Worm (Caenorhabditis elegans): ENCODE measurements around the gene mnr-1.

Gene mnr-1

ce11 chrV:20662474-20662873 is 8.0 kb downstream of the mnr-1 start:
- TF ChIP-seq ceh-45 (GFP tag; IDR thresholded peaks at IDR 0.05) = no peak
- TF ChIP-seq pros-1 (tag; optimal IDR thresholded peaks at IDR 0.05) = no peak
- no peak for TF ChIP-seq ahr-1 (tag; optimal IDR thresholded peaks at IDR 0.05)

- TF ChIP-seq ttx-3 (tag; optimal IDR thresholded peaks at IDR 0.05) = no peak
- no peak for TF ChIP-seq fkh-6 (tag; optimal IDR thresholded peaks at IDR 0.05)
- no peak for TF ChIP-seq nhr-11 (tag; optimal IDR thresholded peaks at IDR 0.05)
- no peak for TF ChIP-seq pros-1 (tag; optimal IDR thresholded peaks at IDR 0.05)
- TF ChIP-seq ama-1 (optimal IDR thresholded peaks at IDR 0.05) = no peak
- no peak for TF ChIP-seq pag-3 (tag; optimal IDR thresholded peaks at IDR 0.05; ENCODE audit: borderline replicate concordance)
- no peak for TF ChIP-seq Y22D7AL.16 (tag; optimal IDR thresholded peaks at IDR 0.05)
- TF ChIP-seq odd-2 (tag; optimal IDR thresholded peaks at IDR 0.05) = no peak
- TF ChIP-seq ets-4 (tag; optimal IDR thresholded peaks at IDR 0.05) = no peak
Measured at ce11 chrV:20663736-20664135, 9.3 kb downstream of the mnr-1 start.

DNA sequence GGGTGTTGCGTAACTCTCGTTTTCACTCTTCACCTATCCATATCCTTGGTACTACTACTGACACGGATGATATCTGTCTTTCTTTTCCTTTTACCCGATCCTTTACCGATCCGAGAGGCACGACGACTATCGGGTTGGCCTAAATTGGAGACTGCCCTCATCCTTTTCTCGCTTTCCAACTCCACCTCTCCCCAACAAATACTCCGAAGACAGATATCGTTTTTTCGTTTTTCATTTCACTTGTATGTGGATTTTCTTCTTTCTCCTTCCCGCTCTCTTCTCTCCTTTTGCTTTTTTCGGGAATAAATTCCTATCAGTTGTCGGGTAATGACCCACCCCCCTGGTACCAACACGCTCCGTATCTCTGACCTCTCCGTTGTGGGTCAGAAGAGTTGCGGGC is 10.5 kb downstream of the mnr-1 start:
- no peak for TF ChIP-seq pqm-1 (tag; optimal IDR thresholded peaks at IDR 0.05)
- TF ChIP-seq zip-5 (tag; optimal IDR thresholded peaks at IDR 0.05) = no peak
- no peak for TF ChIP-seq pha-2 (tag; optimal IDR thresholded peaks at IDR 0.05)
- TF ChIP-seq ceh-31 (tag; optimal IDR thresholded peaks at IDR 0.05) = no peak
- TF ChIP-seq elt-2 (tag; optimal IDR thresholded peaks at IDR 0.05) = no peak
- TF ChIP-seq nhr-11 (tag; optimal IDR thresholded peaks at IDR 0.05) = no peak
- no peak for TF ChIP-seq mec-3 (tag; optimal IDR thresholded peaks at IDR 0.05; ENCODE audit: borderline replicate concordance)
- no peak for TF ChIP-seq ceh-9 (tag; optimal IDR thresholded peaks at IDR 0.05)
- TF ChIP-seq odd-2 (tag; optimal IDR thresholded peaks at IDR 0.05) = no peak

DNA sequence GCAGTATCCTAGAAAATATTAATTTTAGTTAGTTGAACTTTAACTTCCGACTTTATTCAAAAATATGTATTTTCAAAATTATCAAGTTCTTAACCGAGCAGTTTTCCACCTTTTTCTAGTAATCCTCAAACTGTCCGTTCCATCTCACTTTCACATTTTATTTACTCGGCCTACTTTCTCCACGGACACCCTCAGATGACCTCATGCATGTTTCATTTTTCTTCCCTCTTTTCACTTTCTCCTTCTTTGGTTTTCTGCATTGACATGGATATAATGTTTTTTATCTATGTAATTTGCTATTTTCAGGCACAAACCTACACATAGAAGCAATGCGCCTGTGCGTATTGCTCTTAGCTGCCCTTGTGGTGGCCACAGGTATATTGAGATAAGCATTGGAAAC is 12.5 kb downstream of the mnr-1 start, which contains the start of gene mlt-11:
mlt-11 (plus strand) TSS at position 301 of the 400 bp plus-strand sequence.
- TF ChIP-seq lim-6 (tag; optimal IDR thresholded peaks at IDR 0.05) = no peak
- TF ChIP-seq rnt-1 (tag; optimal IDR thresholded peaks at IDR 0.05) = no peak
- no peak for TF ChIP-seq ceh-6 (GFP tag; optimal IDR thresholded peaks at IDR 0.05)
- TF ChIP-seq ama-1 (optimal IDR thresholded peaks at IDR 0.05) = no peak
- no peak for TF ChIP-seq ceh-18 (tag; optimal IDR thresholded peaks at IDR 0.05)
- TF ChIP-seq ceh-45 (GFP tag; IDR thresholded peaks at IDR 0.05) = no peak
- TF ChIP-seq che-1 (tag; optimal IDR thresholded peaks at IDR 0.05) = no peak
- TF ChIP-seq pqm-1 (tag; optimal IDR thresholded peaks at IDR 0.05) = no peak
- no peak for TF ChIP-seq sox-2 (GFP tag; IDR thresholded peaks at IDR 0.05)

DNA sequence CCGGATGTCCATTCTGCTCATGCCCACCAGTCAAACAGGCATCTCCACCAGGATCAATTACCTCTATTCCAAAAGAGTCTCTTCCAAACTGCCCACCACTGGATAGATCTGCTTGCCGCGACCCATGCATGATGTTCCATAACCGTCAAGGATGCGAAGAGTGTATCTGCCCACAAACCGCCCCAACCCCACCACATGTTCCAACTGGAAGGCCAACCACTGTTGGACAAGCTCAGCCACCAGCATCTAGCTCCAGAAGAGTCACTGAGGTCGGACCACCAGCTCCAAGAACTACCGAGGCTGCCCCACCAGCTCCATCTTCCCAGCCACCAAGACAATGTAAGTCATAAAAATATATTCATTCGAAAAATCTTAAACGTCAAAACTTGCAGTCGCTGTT is 16.2 kb downstream of the mnr-1 start:
- TF ChIP-seq C38D4.7 (GFP tag; optimal IDR thresholded peaks at IDR 0.05) (no peak), elt-2 (tag; optimal IDR thresholded peaks at IDR 0.05) (no peak), ama-1 (optimal IDR thresholded peaks at IDR 0.05) (no peak), ceh-14 (tag; optimal IDR thresholded peaks at IDR 0.05) (no peak), K09A11.1 (tag; optimal IDR thresholded peaks at IDR 0.05; ENCODE audit: insufficient read depth) (no peak), pat-9 (tag; optimal IDR thresholded peaks at IDR 0.05) (no peak), ceh-19 (GFP tag; optimal IDR thresholded peaks at IDR 0.05) (no peak), unc-42 (tag; optimal IDR thresholded peaks at IDR 0.05) (no peak), ceh-18 (tag; optimal IDR thresholded peaks at IDR 0.05) (no peak), ttx-3 (tag; optimal IDR thresholded peaks at IDR 0.05) (no peak), Y22D7AL.16 (tag; optimal IDR thresholded peaks at IDR 0.05) (no peak), unc-3 (GFP tag; conservative IDR thresholded peaks at IDR 0.05) (no peak), unc-3 (tag; optimal IDR thresholded peaks at IDR 0.05) (no peak), F13H6.1 (tag; optimal IDR thresholded peaks at IDR 0.05) (no peak)

- TF ChIP-seq fkh-10 (GFP tag; optimal IDR thresholded peaks at IDR 0.05) (no peak), hlh-6 (tag; optimal IDR thresholded peaks at IDR 0.05) (no peak), lin-11 (tag; optimal IDR thresholded peaks at IDR 0.05) (no peak), pros-1 (tag; optimal IDR thresholded peaks at IDR 0.05) (no peak), zip-5 (tag; optimal IDR thresholded peaks at IDR 0.05) (no peak), ceh-31 (tag; optimal IDR thresholded peaks at IDR 0.05) (no peak), elt-4 (tag; optimal IDR thresholded peaks at IDR 0.05) (no peak), madf-2 (tag; optimal IDR thresholded peaks at IDR 0.05) (no peak), F13H6.1 (tag; optimal IDR thresholded peaks at IDR 0.05) (no peak), K02D7.2 (tag; optimal IDR thresholded peaks at IDR 0.05) (no peak), sox-2 (GFP tag; IDR thresholded peaks at IDR 0.05) (no peak), dmd-4 (tag; optimal IDR thresholded peaks at IDR 0.05; ENCODE audit: borderline replicate concordance) (no peak), dve-1 (tag; optimal IDR thresholded peaks at IDR 0.05) (no peak), pha-4 (tag; optimal IDR thresholded peaks at IDR 0.05) (no peak), unc-42 (tag; optimal IDR thresholded peaks at IDR 0.05) (no peak), ceh-6 (GFP tag; optimal IDR thresholded peaks at IDR 0.05) (no peak)
Measured at ce11 chrV:20680189-20680588, 25.7 kb downstream of the mnr-1 start.

All from whole organism, late embryonic.